Worm (Caenorhabditis elegans) whole organism, late embryonic: ENCODE data around the gene lpr-4.

ENCODE experiments used
- C08G9.2 ChIP-seq: sonication (generic microtip); optimal IDR thresholded peaks from 2 replicates; lab custom pipeline; 2016; ENCODE audit warnings: mild to moderate bottlenecking, missing genetic modification characterization, moderate library complexity, missing compliant biosample characterization
- C38D4.7 ChIP-seq: fragments of 200-800 bp; sonication (Bioruptor generic); optimal IDR thresholded peaks from 2 replicates; lab custom pipeline; 2018; ENCODE audit warnings: mild to moderate bottlenecking, missing genetic modification characterization, moderate library complexity, missing compliant biosample characterization
- F13H6.1 ChIP-seq: sonication (generic microtip); optimal IDR thresholded peaks from 2 replicates; lab custom pipeline; 2016; ENCODE audit warnings: missing genetic modification characterization, missing compliant biosample characterization
- Y22D7AL.16 ChIP-seq: sonication (generic microtip); optimal IDR thresholded peaks from 2 replicates; lab custom pipeline; 2016; ENCODE audit warnings: missing genetic modification characterization, missing compliant biosample characterization
- ceh-14 ChIP-seq: sonication (generic microtip); optimal IDR thresholded peaks from 2 replicates; lab custom pipeline; 2016; ENCODE audit warnings: missing genotype, missing genetic modification characterization, missing compliant biosample characterization
- ceh-18 ChIP-seq: sonication (generic microtip); optimal IDR thresholded peaks from 2 replicates; lab custom pipeline; 2016; ENCODE audit warnings: missing genetic modification characterization, missing compliant biosample characterization
- ceh-19 ChIP-seq: fragments of 200-800 bp; sonication (Bioruptor generic); optimal IDR thresholded peaks from 2 replicates; lab custom pipeline; 2018; ENCODE audit warnings: mild to moderate bottlenecking, missing genetic modification characterization, missing compliant biosample characterization
- ceh-30 ChIP-seq: fragments of 150-350 bp; optimal IDR thresholded peaks from 2 replicates; lab custom pipeline; 2014; ENCODE audit warnings: missing biosample characterization, missing genetic modification characterization
- ceh-34 ChIP-seq: sonication (generic microtip); optimal IDR thresholded peaks from 2 replicates; lab custom pipeline; 2016; ENCODE audit warnings: mild to moderate bottlenecking, missing genetic modification characterization, missing compliant biosample characterization
- ceh-45 ChIP-seq: fragments of 200-800 bp; sonication (Bioruptor generic); IDR thresholded peaks from 2 replicates; pipeline ENCODE4 v1.3.6; 2022; ENCODE audit warnings: missing genetic modification reagents, missing genetic modification characterization, missing compliant biosample characterization
- ceh-48 ChIP-seq: sonication (generic microtip); optimal IDR thresholded peaks from 2 replicates; lab custom pipeline; 2016; ENCODE audit warnings: missing genetic modification characterization, inconsistent platforms, missing compliant biosample characterization
- ceh-6 ChIP-seq: fragments of 200-800 bp; sonication (Bioruptor generic); optimal IDR thresholded peaks from 2 replicates; lab custom pipeline; 2018; ENCODE audit warnings: mild to moderate bottlenecking, missing genetic modification characterization, missing compliant biosample characterization
- ceh-9 ChIP-seq: sonication (generic microtip); optimal IDR thresholded peaks from 2 replicates; lab custom pipeline; 2016; ENCODE audit warnings: mild to moderate bottlenecking, missing genetic modification characterization, inconsistent platforms, missing compliant biosample characterization
- dmd-4 ChIP-seq: sonication (generic microtip); optimal IDR thresholded peaks from 2 replicates; lab custom pipeline; 2016; ENCODE audit warnings: borderline replicate concordance, missing genetic modification characterization, missing compliant biosample characterization
- elt-4 ChIP-seq: sonication (generic microtip); optimal IDR thresholded peaks from 2 replicates; lab custom pipeline; 2016; ENCODE audit warnings: missing genetic modification characterization, missing compliant biosample characterization
- ets-4 ChIP-seq: sonication (generic microtip); optimal IDR thresholded peaks from 2 replicates; lab custom pipeline; 2016; ENCODE audit warnings: missing genetic modification characterization, missing compliant biosample characterization
- fax-1 ChIP-seq: sonication (generic microtip); optimal IDR thresholded peaks from 2 replicates; lab custom pipeline; 2016; ENCODE audit warnings: missing genotype, missing genetic modification characterization, missing compliant biosample characterization
- fkh-10 ChIP-seq: fragments of 150-350 bp; optimal IDR thresholded peaks from 2 replicates; lab custom pipeline; 2014; ENCODE audit warnings: missing biosample characterization, missing genetic modification reagents, missing genetic modification characterization
- hlh-30 ChIP-seq: sonication (generic microtip); optimal IDR thresholded peaks from 2 replicates; lab custom pipeline; 2017; ENCODE audit warnings: antibody characterized with exemption, missing genetic modification characterization, missing compliant biosample characterization; ENCODE audit not compliant: insufficient read depth
- hlh-8 ChIP-seq: sonication (generic microtip); optimal IDR thresholded peaks from 2 replicates; lab custom pipeline; 2016; ENCODE audit warnings: missing genotype, missing genetic modification characterization, missing compliant biosample characterization
- lim-6 ChIP-seq: sonication (generic microtip); optimal IDR thresholded peaks from 2 replicates; lab custom pipeline; 2016; ENCODE audit warnings: missing genetic modification characterization, missing compliant biosample characterization
- madf-2 ChIP-seq: sonication (generic microtip); optimal IDR thresholded peaks from 2 replicates; lab custom pipeline; 2017; ENCODE audit warnings: missing genetic modification characterization, missing compliant biosample characterization
- nfya-1 ChIP-seq: sonication (generic microtip); optimal IDR thresholded peaks from 2 replicates; lab custom pipeline; 2017; ENCODE audit warnings: missing genetic modification characterization, mild to moderate bottlenecking, missing compliant biosample characterization, antibody characterized with exemption, moderate library complexity
- nhr-232 ChIP-seq: sonication (generic microtip); optimal IDR thresholded peaks from 2 replicates; lab custom pipeline; 2016; ENCODE audit warnings: missing genetic modification characterization, missing compliant biosample characterization
- odd-2 ChIP-seq: sonication (generic microtip); optimal IDR thresholded peaks from 2 replicates; lab custom pipeline; 2017; ENCODE audit warnings: antibody characterized with exemption, mild to moderate bottlenecking, missing genetic modification characterization, missing compliant biosample characterization
- pax-1 ChIP-seq: fragments of 150-350 bp; optimal IDR thresholded peaks from 2 replicates; lab custom pipeline; 2014; ENCODE audit warnings: missing biosample characterization, missing genetic modification characterization
- pha-4 ChIP-seq: fragments of 150-350 bp; optimal IDR thresholded peaks from 2 replicates; lab custom pipeline; 2018; ENCODE audit warnings: missing biosample characterization, missing genetic modification reagents, missing genetic modification characterization
- pqm-1 ChIP-seq: sonication (generic microtip); optimal IDR thresholded peaks from 2 replicates; lab custom pipeline; 2016; ENCODE audit warnings: missing genetic modification characterization, missing compliant biosample characterization
- pros-1 ChIP-seq: fragments of 150-350 bp; optimal IDR thresholded peaks from 2 replicates; lab custom pipeline; 2014; ENCODE audit warnings: missing biosample characterization, missing genetic modification reagents, missing genetic modification characterization
- ref-2 ChIP-seq: sonication (generic microtip); optimal IDR thresholded peaks from 2 replicates; lab custom pipeline; 2016; ENCODE audit warnings: missing genetic modification characterization, missing compliant biosample characterization
- rnt-1 ChIP-seq: sonication (generic microtip); optimal IDR thresholded peaks from 2 replicates; lab custom pipeline; 2016; ENCODE audit warnings: missing genetic modification characterization, missing compliant biosample characterization
- sdc-2 ChIP-seq: sonication (generic microtip); optimal IDR thresholded peaks from 2 replicates; lab custom pipeline; 2016; ENCODE audit warnings: missing genotype, missing genetic modification characterization, missing compliant biosample characterization
- sox-2 ChIP-seq: fragments of 200-800 bp; sonication (Bioruptor generic); IDR thresholded peaks from 2 replicates; pipeline ENCODE4 v1.3.6; 2022; ENCODE audit warnings: missing genetic modification reagents, missing genetic modification characterization, missing compliant biosample characterization
- sox-4 ChIP-seq: sonication (generic microtip); optimal IDR thresholded peaks from 2 replicates; lab custom pipeline; 2017; ENCODE audit warnings: mild to moderate bottlenecking, missing genetic modification characterization, inconsistent platforms, missing compliant biosample characterization
- tbx-7 ChIP-seq: sonication (generic microtip); optimal IDR thresholded peaks from 2 replicates; lab custom pipeline; 2016; ENCODE audit warnings: missing genotype, missing genetic modification characterization, missing compliant biosample characterization
- ttx-3 ChIP-seq: sonication (generic microtip); optimal IDR thresholded peaks from 2 replicates; lab custom pipeline; 2016; ENCODE audit warnings: missing genetic modification reagents, missing genetic modification characterization, missing compliant biosample characterization
- unc-42 ChIP-seq: sonication (generic microtip); optimal IDR thresholded peaks from 2 replicates; lab custom pipeline; 2016; ENCODE audit warnings: missing genotype, missing genetic modification characterization, missing compliant biosample characterization
- unc-55 ChIP-seq: sonication (generic microtip); optimal IDR thresholded peaks from 2 replicates; lab custom pipeline; 2017; ENCODE audit warnings: missing biosample characterization, missing genetic modification reagents, missing genetic modification characterization
- zip-5 ChIP-seq: sonication (generic microtip); optimal IDR thresholded peaks from 2 replicates; lab custom pipeline; 2016; ENCODE audit warnings: missing genetic modification characterization, missing compliant biosample characterization

The lpr-4 gene

ce11 chrX:11031047-11031695 lies 33.8 kb upstream of the lpr-4 start (continued):
- TF ChIP-seq lim-6 (tag; lab: Kevin White, UChicago) (peak; percentile 45), ceh-9 (tag; lab: Kevin White, UChicago) (no peak), pros-1 (tag; lab: Kevin White, UChicago) (peak; percentile 90), ceh-34 (peak; percentile 90), elt-4 (tag; lab: Kevin White, UChicago) (no peak), nfya-1 (tag; lab: Kevin White, UChicago) (peak; percentile 89), unc-55 (GFP tag; lab: Kevin White, UChicago) (peak; percentile 85), Y22D7AL.16 (no peak), fax-1 (tag; lab: Kevin White, UChicago) (no peak), pax-1 (tag; lab: Kevin White, UChicago) (peak; percentile 67), hlh-8 (tag; lab: Kevin White, UChicago) (peak; percentile 69), ttx-3 (tag; lab: Kevin White, UChicago) (no peak), madf-2 (tag; lab: Kevin White, UChicago) (peak; percentile 73), ceh-48 (tag; lab: Kevin White, UChicago) (peak; percentile 50), zip-5 (tag; lab: Kevin White, UChicago) (no peak), ceh-30 (no peak), ets-4 (tag; lab: Kevin White, UChicago) (peak; percentile 74), sdc-2 (tag; lab: Kevin White, UChicago) (peak; percentile 83), hlh-30 (tag; lab: Kevin White, UChicago) (peak; percentile 72), tbx-7 (tag; lab: Kevin White, UChicago) (peak; percentile 58), nhr-232 (tag; lab: Kevin White, UChicago) (no peak), odd-2 (tag; lab: Kevin White, UChicago) (no peak), F13H6.1 (tag; lab: Kevin White, UChicago) (peak; percentile 78), sox-4 (no peak), pha-4 (tag; lab: Kevin White, UChicago) (no peak), sox-2 (GFP tag; lab: Robert Waterston, UW) (no peak), ceh-19 (GFP tag; lab: Kevin White, UChicago) (peak; percentile 51), pqm-1 (tag; lab: Kevin White, UChicago) (no peak), fkh-10 (GFP tag; lab: Kevin White, UChicago) (no peak), ceh-14 (tag; lab: Kevin White, UChicago) (peak; percentile 80), ceh-45 (GFP tag; lab: Robert Waterston, UW) (no peak), C08G9.2 (tag; lab: Kevin White, UChicago) (peak; percentile 75), dmd-4 (tag; lab: Kevin White, UChicago) (no peak), ref-2 (tag; lab: Kevin White, UChicago) (peak; percentile 89), ceh-6 (GFP tag; lab: Kevin White, UChicago) (peak; percentile 76), rnt-1 (tag; lab: Kevin White, UChicago) (peak; percentile 94)

ce11 chrX:11031869-11032268 lies 33.1 kb upstream of the lpr-4 start:
- TF ChIP-seq ceh-18 (no peak), sox-2 (GFP tag; lab: Robert Waterston, UW) (no peak), C38D4.7 (GFP tag; lab: Kevin White, UChicago) (peak; percentile 33), hlh-8 (tag; lab: Kevin White, UChicago) (no peak), unc-42 (tag; lab: Kevin White, UChicago) (peak; percentile 16), pros-1 (tag; lab: Kevin White, UChicago) (peak; percentile 61)
